Fruit fly (Drosophila melanogaster) whole organism, embryonic: ENCODE data around the gene CG10286.

Experiments
- Aef1 ChIP-seq: fragments of 200-800 bp; sonication (Bioruptor generic); IDR thresholded peaks from 3 replicates; pipeline ENCODE4 v1.3.6; 2022; ENCODE audit warnings: missing biosample characterization, missing genetic modification characterization
- Asciz ChIP-seq: fragments of 200-800 bp; sonication (Bioruptor generic); optimal IDR thresholded peaks from 2 replicates; lab custom pipeline; 2017; ENCODE audit warnings: missing biosample characterization, mild to moderate bottlenecking, missing genetic modification characterization, missing genetic modification reagents
- B-H2 ChIP-seq: fragments of 200-800 bp; sonication (Bioruptor generic); optimal IDR thresholded peaks from 2 replicates; lab custom pipeline; 2018; ENCODE audit warnings: missing biosample characterization, mild to moderate bottlenecking, missing genetic modification characterization
- CG10267 ChIP-seq: fragments of 200-800 bp; sonication (Bioruptor generic); optimal IDR thresholded peaks from 2 replicates; lab custom pipeline; 2018; ENCODE audit warnings: missing biosample characterization, mild to moderate bottlenecking, missing genetic modification characterization, moderate library complexity
- CG14860 ChIP-seq: fragments of 200-800 bp; sonication (Bioruptor generic); IDR thresholded peaks from 3 replicates; pipeline ENCODE4 v1.3.6; 2022; ENCODE audit warnings: missing biosample characterization, missing genetic modification characterization; ENCODE audit not compliant: partially characterized antibody
- CG15269 ChIP-seq: fragments of 200-800 bp; sonication (Bioruptor generic); optimal IDR thresholded peaks from 2 replicates; lab custom pipeline; 2018; ENCODE audit warnings: missing biosample characterization, mild to moderate bottlenecking, missing genetic modification characterization, moderate library complexity
- CG15601 ChIP-seq: fragments of 200-800 bp; sonication (Bioruptor generic); optimal IDR thresholded peaks from 3 replicates; lab custom pipeline; 2019; ENCODE audit warnings: missing biosample characterization, mild to moderate bottlenecking, missing genetic modification characterization, moderate library complexity
- CG16815 ChIP-seq: fragments of 200-800 bp; sonication (Bioruptor generic); optimal IDR thresholded peaks from 3 replicates; lab custom pipeline; 2017; ENCODE audit warnings: missing biosample characterization, mild to moderate bottlenecking, missing genetic modification characterization
- CG1832 ChIP-seq: fragments of 200-800 bp; sonication (Bioruptor generic); optimal IDR thresholded peaks from 2 replicates; lab custom pipeline; 2017; ENCODE audit warnings: missing biosample characterization, mild to moderate bottlenecking, missing genetic modification characterization, inconsistent platforms
- CG18764 ChIP-seq: fragments of 200-800 bp; sonication (Bioruptor generic); optimal IDR thresholded peaks from 3 replicates; lab custom pipeline; 2016; ENCODE audit warnings: missing biosample characterization, missing genetic modification characterization
- CG32772 ChIP-seq: fragments of 200-800 bp; sonication (Bioruptor generic); IDR thresholded peaks from 2 replicates; pipeline ENCODE4 v1.3.6; 2022; ENCODE audit warnings: missing biosample characterization, missing genetic modification characterization
- CG42726 ChIP-seq: fragments of 200-800 bp; sonication (Bioruptor generic); IDR thresholded peaks from 2 replicates; pipeline ENCODE4 v1.3.6; 2022; ENCODE audit warnings: missing biosample characterization, missing genetic modification characterization; ENCODE audit not compliant: partially characterized antibody
- CG4854 ChIP-seq: fragments of 200-800 bp; sonication (Bioruptor generic); optimal IDR thresholded peaks from 2 replicates; lab custom pipeline; 2016; ENCODE audit warnings: missing biosample characterization, missing genetic modification characterization, inconsistent platforms
- CG6175 ChIP-seq: fragments of 200-800 bp; sonication (Bioruptor generic); IDR thresholded peaks from 3 replicates; pipeline ENCODE4 v1.3.6; 2022; ENCODE audit warnings: missing biosample characterization, missing genetic modification characterization
- CG6272 ChIP-seq: fragments of 200-800 bp; sonication (Bioruptor generic); IDR thresholded peaks from 2 replicates; pipeline ENCODE4 v1.3.6; 2022; ENCODE audit warnings: missing biosample characterization, missing genetic modification characterization
- CG6791 ChIP-seq: fragments of 200-800 bp; sonication (Bioruptor generic); IDR thresholded peaks from 3 replicates; pipeline ENCODE4 v1.3.6; 2022; ENCODE audit warnings: missing biosample characterization, missing genetic modification characterization; ENCODE audit not compliant: partially characterized antibody
- CG8089 ChIP-seq: fragments of 200-800 bp; sonication (Bioruptor generic); optimal IDR thresholded peaks from 3 replicates; lab custom pipeline; 2016; ENCODE audit warnings: missing biosample characterization, missing genetic modification characterization
- CG8281 ChIP-seq: fragments of 200-800 bp; sonication (Bioruptor generic); optimal IDR thresholded peaks from 2 replicates; lab custom pipeline; 2018; ENCODE audit warnings: missing biosample characterization, mild to moderate bottlenecking, missing genetic modification characterization, moderate library complexity
- CG8359 ChIP-seq: fragments of 200-800 bp; sonication (Bioruptor generic); optimal IDR thresholded peaks from 2 replicates; lab custom pipeline; 2017; ENCODE audit warnings: missing biosample characterization, mild to moderate bottlenecking, missing genetic modification characterization, borderline replicate concordance
- Chrac-16 ChIP-seq: fragments of 200-800 bp; sonication (Bioruptor generic); optimal IDR thresholded peaks from 3 replicates; lab custom pipeline; 2016; ENCODE audit warnings: missing biosample characterization, missing genetic modification characterization
- Hey ChIP-seq: fragments of 200-800 bp; sonication (Bioruptor generic); optimal IDR thresholded peaks from 3 replicates; lab custom pipeline; 2018; ENCODE audit warnings: missing biosample characterization, mild to moderate bottlenecking, missing genetic modification characterization
- HmgZ ChIP-seq: fragments of 200-800 bp; sonication (Bioruptor generic); optimal IDR thresholded peaks from 2 replicates; lab custom pipeline; 2018; ENCODE audit warnings: missing biosample characterization, mild to moderate bottlenecking, missing genetic modification characterization
- Hr51 ChIP-seq, 2 experiments: fragments of 200-800 bp; sonication (Bioruptor generic); optimal IDR thresholded peaks; 2 replicates in 1 of 2; 3 replicates in 1 of 2; lab custom pipeline; 2016 to 2018; ENCODE audit warnings: missing biosample characterization in 2 of 2, missing genetic modification characterization in 2 of 2, mild to moderate bottlenecking in 1 of 2, moderate library complexity in 1 of 2
- NC2β ChIP-seq: fragments of 200-800 bp; sonication (Bioruptor generic); optimal IDR thresholded peaks from 2 replicates; lab custom pipeline; 2016; ENCODE audit warnings: missing biosample characterization, missing genetic modification characterization
- Nf-YA ChIP-seq: fragments of 200-800 bp; sonication (Bioruptor generic); IDR thresholded peaks from 2 replicates; pipeline ENCODE4 v1.3.6; 2022; ENCODE audit warnings: missing biosample characterization, missing genetic modification characterization
- Pdp1 ChIP-seq, 2 experiments: fragments of 200-800 bp; sonication (Bioruptor generic); optimal IDR thresholded peaks; 3 replicates each; lab custom pipeline; 2016; ENCODE audit warnings: missing biosample characterization in 2 of 2, missing genetic modification characterization in 2 of 2, mild to moderate bottlenecking in 1 of 2, moderate library complexity in 1 of 2
- Ravus ChIP-seq: fragments of 200-800 bp; sonication (Bioruptor generic); IDR thresholded peaks from 2 replicates; pipeline ENCODE4 v1.3.6; 2022; ENCODE audit warnings: missing biosample characterization, missing genetic modification characterization
- Six4 ChIP-seq: fragments of 200-800 bp; sonication (Bioruptor generic); optimal IDR thresholded peaks from 2 replicates; lab custom pipeline; 2016; ENCODE audit warnings: missing biosample characterization, missing genetic modification characterization
- Sry-β ChIP-seq: fragments of 200-800 bp; sonication (Bioruptor generic); optimal IDR thresholded peaks from 2 replicates; lab custom pipeline; 2018; ENCODE audit warnings: missing biosample characterization, mild to moderate bottlenecking, missing genetic modification characterization, moderate library complexity
- Stat92E ChIP-seq, 3 experiments: fragments of >200 bp in 2 of 3; fragments of 200-800 bp in 1 of 3; sonication (Bioruptor generic) in 1 of 3; optimal IDR thresholded peaks; 2 replicates each; lab custom pipeline; 2017 to 2019; ENCODE audit warnings: missing biosample characterization in 3 of 3, missing genetic modification characterization in 3 of 3, mild to moderate bottlenecking in 1 of 3, moderate library complexity in 1 of 3
- bigmax ChIP-seq: fragments of 200-800 bp; sonication (Bioruptor generic); optimal IDR thresholded peaks from 2 replicates; lab custom pipeline; 2018; ENCODE audit warnings: missing biosample characterization, mild to moderate bottlenecking, missing genetic modification characterization
- btn ChIP-seq: fragments of 200-800 bp; sonication (Bioruptor generic); optimal IDR thresholded peaks from 2 replicates; lab custom pipeline; 2016; ENCODE audit warnings: missing biosample characterization, missing genetic modification characterization
- cato ChIP-seq: fragments of 200-800 bp; sonication (Bioruptor generic); optimal IDR thresholded peaks from 2 replicates; lab custom pipeline; 2016; ENCODE audit warnings: missing biosample characterization, missing genetic modification characterization, borderline replicate concordance
- corto ChIP-seq: fragments of 200-800 bp; sonication (Bioruptor generic); optimal IDR thresholded peaks from 2 replicates; lab custom pipeline; 2016; ENCODE audit warnings: missing biosample characterization, mild to moderate bottlenecking, missing genetic modification characterization, moderate library complexity
- disco-r ChIP-seq: fragments of 200-800 bp; sonication (Bioruptor generic); optimal IDR thresholded peaks from 2 replicates; lab custom pipeline; 2016; ENCODE audit warnings: missing biosample characterization, missing genetic modification characterization
- fu2 ChIP-seq: fragments of 200-800 bp; sonication (Bioruptor generic); optimal IDR thresholded peaks from 2 replicates; lab custom pipeline; 2016; ENCODE audit warnings: missing biosample characterization, missing genetic modification characterization
- grau ChIP-seq: fragments of 200-800 bp; optimal IDR thresholded peaks from 3 replicates; lab custom pipeline; 2019; ENCODE audit warnings: missing biosample characterization, mild to moderate bottlenecking, missing genetic modification characterization, moderate library complexity
- grn ChIP-seq: fragments of 200-800 bp; sonication (Bioruptor generic); optimal IDR thresholded peaks from 3 replicates; lab custom pipeline; 2017; ENCODE audit warnings: missing biosample characterization, missing genetic modification characterization
- gsb-n ChIP-seq: fragments of 200-800 bp; sonication (Bioruptor generic); optimal IDR thresholded peaks from 3 replicates; lab custom pipeline; 2018; ENCODE audit warnings: missing biosample characterization, mild to moderate bottlenecking, missing genetic modification characterization
- kni ChIP-seq: fragments of 200-800 bp; sonication (Bioruptor generic); optimal IDR thresholded peaks from 3 replicates; lab custom pipeline; 2017; ENCODE audit warnings: mild to moderate bottlenecking, missing biosample characterization, missing genetic modification reagents, missing genetic modification characterization
- lola ChIP-seq, 3 experiments: fragments of >200 bp in 2 of 3; fragments of 200-800 bp in 1 of 3; sonication (Bioruptor generic) in 1 of 3; optimal IDR thresholded peaks; 2 replicates each; lab custom pipeline; 2017 to 2019; ENCODE audit warnings: missing biosample characterization in 3 of 3, missing genetic modification characterization in 3 of 3, mild to moderate bottlenecking in 1 of 3, moderate library complexity in 1 of 3
- psq ChIP-seq: fragments of 200-800 bp; sonication (Bioruptor generic); optimal IDR thresholded peaks from 2 replicates; lab custom pipeline; 2017; ENCODE audit warnings: missing biosample characterization, missing genetic modification characterization
- shn ChIP-seq: fragments of 200-800 bp; sonication (Bioruptor generic); optimal IDR thresholded peaks from 3 replicates; lab custom pipeline; 2016; ENCODE audit warnings: missing biosample characterization, missing genetic modification characterization
- sima ChIP-seq: fragments of 200-800 bp; sonication (Bioruptor generic); optimal IDR thresholded peaks from 2 replicates; lab custom pipeline; 2016; ENCODE audit warnings: missing biosample characterization, missing genetic modification characterization
- slbo ChIP-seq: fragments of 200-800 bp; sonication (Bioruptor generic); IDR thresholded peaks from 2 replicates; pipeline ENCODE4 v1.3.6; 2022; ENCODE audit warnings: missing biosample characterization, missing genetic modification characterization
- tna ChIP-seq: fragments of 200-800 bp; sonication (Bioruptor generic); IDR thresholded peaks from 2 replicates; pipeline ENCODE4 v1.3.6; 2022; ENCODE audit warnings: missing biosample characterization, missing genetic modification characterization; ENCODE audit not compliant: partially characterized antibody
- tup ChIP-seq: fragments of 200-800 bp; sonication (Bioruptor generic); optimal IDR thresholded peaks from 2 replicates; lab custom pipeline; 2016; ENCODE audit warnings: missing biosample characterization, mild to moderate bottlenecking, missing genetic modification characterization, moderate library complexity
- vfl ChIP-seq: fragments of 200-800 bp; sonication (Bioruptor generic); optimal IDR thresholded peaks from 2 replicates; lab custom pipeline; 2016; ENCODE audit warnings: missing biosample characterization, missing genetic modification characterization

Gene CG10286

dm6 chr3R:6352893-6353623, 15.7 kb upstream of the CG10286 start (continued):
- TF ChIP-seq CG6175 (no peak), Nf-YA (GFP tag; lab: Robert Waterston, UW) (no peak), tup (no peak), kni (GFP tag; lab: Kevin White, UChicago) (no peak), Sry-β (GFP tag; lab: Kevin White, UChicago) (peak; percentile 18), grn (GFP tag; lab: Kevin White, UChicago) (no peak), CG8281 (tag; lab: Kevin White, UChicago) (peak; percentile 25), HmgZ (no peak), CG42726 (GFP tag; lab: Robert Waterston, UW) (no peak), vfl (GFP tag; lab: Kevin White, UChicago) (no peak), fu2 (GFP tag; lab: Kevin White, UChicago) (no peak), slbo (GFP tag; lab: Robert Waterston, UW) (no peak), bigmax (GFP tag; lab: Kevin White, UChicago) (no peak), Aef1 (GFP tag; lab: Robert Waterston, UW) (no peak), CG15601 (no peak), corto (GFP tag; lab: Kevin White, UChicago) (no peak), disco-r (GFP tag; lab: Kevin White, UChicago) (no peak), Asciz (peak; percentile 33), CG1832 (no peak), CG18764 (GFP tag; lab: Kevin White, UChicago) (no peak), Chrac-16 (no peak), CG10267 (tag; lab: Kevin White, UChicago) (peak; percentile 21), Hey (tag; lab: Kevin White, UChicago) (no peak), grau (peak; percentile 46), CG6272 (GFP tag; lab: Robert Waterston, UW) (no peak), cato (no peak), psq (GFP tag; lab: Kevin White, UChicago) (no peak), sima (GFP tag; lab: Kevin White, UChicago) (no peak), Six4 (GFP tag; lab: Kevin White, UChicago) (no peak), CG15269 (tag; lab: Kevin White, UChicago) (peak; percentile 44), B-H2 (no peak), CG4854 (GFP tag; lab: Kevin White, UChicago) (no peak), btn (GFP tag; lab: Kevin White, UChicago) (no peak), Hr51 (GFP tag; optimal IDR thresholded peaks at IDR 0.05; lab: Kevin White, UChicago) (peak in 1 of 2 experiments; percentile 66), CG8359 (GFP tag; lab: Kevin White, UChicago) (no peak), CG14860 (GFP tag; lab: Robert Waterston, UW) (no peak), Ravus (GFP tag; lab: Robert Waterston, UW) (no peak), CG6791 (no peak), NC2β (GFP tag; lab: Kevin White, UChicago) (no peak), CG8089 (GFP tag; lab: Kevin White, UChicago) (no peak), CG16815 (GFP tag; lab: Kevin White, UChicago) (peak; percentile 32), Pdp1 (GFP tag; optimal IDR thresholded peaks at IDR 0.05; lab: Kevin White, UChicago) (no peak), gsb-n (tag; lab: Kevin White, UChicago) (peak; percentile 28), lola (GFP tag; optimal IDR thresholded peaks at IDR 0.05; lab: Kevin White, UChicago) (peak in 1 of 3 experiments; percentile 40), Stat92E (GFP tag; optimal IDR thresholded peaks at IDR 0.05; lab: Kevin White, UChicago) (no peak), tna (no peak; the same call in 1 of the 2 replicates), shn (GFP tag; lab: Kevin White, UChicago) (no peak), CG32772 (no peak)
